Worm (Caenorhabditis elegans): ENCODE data around the gene abcf-1.

abcf-1 gene

ce11 chrV:12796908-12797490, 33.8 kb upstream of the abcf-1 start:
- TF ChIP-seq madf-3 (GFP tag; IDR thresholded peaks at IDR 0.05) (no peak), cebp-2 (GFP tag; IDR thresholded peaks at IDR 0.05) (no peak), B0261.1 (tag; optimal IDR thresholded peaks at IDR 0.05) (no peak), attf-3 (GFP tag; conservative IDR thresholded peaks at IDR 0.05) (no peak), ceh-58 (GFP tag; IDR thresholded peaks at IDR 0.05) (no peak), T26A5.8 (tag; optimal IDR thresholded peaks at IDR 0.05) (no peak), snpc-1.1 (tag; optimal IDR thresholded peaks at IDR 0.05; ENCODE audit: insufficient read depth) (no peak), gei-17 (GFP tag; optimal IDR thresholded peaks at IDR 0.05) (no peak), hsf-1 (GFP tag; IDR thresholded peaks at IDR 0.05) (no peak), sdz-38 (tag; optimal IDR thresholded peaks at IDR 0.05) (no peak), efl-1 (GFP tag; optimal IDR thresholded peaks at IDR 0.05) (no peak), atf-7 (tag; optimal IDR thresholded peaks at IDR 0.05) (peak; percentile 33), nhr-120 (GFP tag; IDR thresholded peaks at IDR 0.05) (no peak), K11D2.4 (GFP tag; IDR thresholded peaks at IDR 0.05) (no peak), Y79H2A.3 (GFP tag; conservative IDR thresholded peaks at IDR 0.05) (no peak), Y56A3A.18 (GFP tag; IDR thresholded peaks at IDR 0.05) (no peak), tbx-9 (tag; optimal IDR thresholded peaks at IDR 0.05; ENCODE audit: borderline replicate concordance) (no peak), ZK185.1 (tag; optimal IDR thresholded peaks at IDR 0.05; ENCODE audit: poor library complexity, severe bottlenecking) (no peak), let-607 (tag; optimal IDR thresholded peaks at IDR 0.05) (peak; percentile 62 to 80), ama-1 (optimal IDR thresholded peaks at IDR 0.05) (no peak), ama-1 (GFP tag; optimal IDR thresholded peaks at IDR 0.05) (no peak), nhr-80 (tag; optimal IDR thresholded peaks at IDR 0.05) (peak; percentile 86), nfya-2 (GFP tag; IDR thresholded peaks at IDR 0.05) (no peak), Y67H2A.10 (GFP tag; conservative IDR thresholded peaks at IDR 0.05) (no peak), F39B2.1 (GFP tag; IDR thresholded peaks at IDR 0.05) (no peak), B0019.2 (GFP tag; conservative IDR thresholded peaks at IDR 0.05) (no peak)

DNA sequence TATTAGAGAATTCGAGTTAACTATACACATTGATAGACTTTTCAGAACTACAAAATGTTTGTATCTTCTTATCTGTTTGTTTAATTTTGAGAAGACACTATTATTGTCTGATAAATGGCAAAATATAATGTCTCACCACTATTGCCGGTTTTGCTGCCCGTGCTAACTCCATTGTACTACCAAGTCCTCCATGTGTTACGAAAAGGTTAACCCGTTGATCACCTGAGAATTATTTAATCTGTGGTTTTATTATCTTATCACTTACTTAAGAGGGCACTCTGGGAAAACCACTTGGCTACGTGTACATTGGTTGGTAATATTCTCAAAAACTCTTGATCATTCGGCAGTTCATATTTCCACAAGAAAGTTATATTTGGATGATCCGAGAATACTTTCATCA, 32.8 kb upstream of the abcf-1 start:
- no peak for TF ChIP-seq nfyb-1 (GFP tag; IDR thresholded peaks at IDR 0.05)
- no peak for TF ChIP-seq akir-1 (GFP tag; optimal IDR thresholded peaks at IDR 0.05)
- TF ChIP-seq hmg-20 (GFP tag; IDR thresholded peaks at IDR 0.05) = no peak
- TF ChIP-seq B0019.2 (GFP tag; conservative IDR thresholded peaks at IDR 0.05) = no peak
- TF ChIP-seq lin-26 (GFP tag; IDR thresholded peaks at IDR 0.05) = no peak

- TF ChIP-seq nhr-80 (tag; optimal IDR thresholded peaks at IDR 0.05) = peak; percentile 62
- TF ChIP-seq K12H6.12 (tag; optimal IDR thresholded peaks at IDR 0.05) = no peak
- no peak for TF ChIP-seq sea-2 (GFP tag; IDR thresholded peaks at IDR 0.05)
- no peak for TF ChIP-seq cebp-1 (GFP tag; IDR thresholded peaks at IDR 0.05)
- no peak for TF ChIP-seq cebp-1 (tag; optimal IDR thresholded peaks at IDR 0.05)
These were observed 32.0 kb upstream of the abcf-1 start, which contains the start of gene ugt-4 for ce11 chrV:12795196-12795595. TSS of gene ugt-4 (minus strand) at chrV:12795336.

ce11 chrV:12792752-12793151, 29.6 kb upstream of the abcf-1 start, which contains the start of gene ugt-5:
TSS of gene ugt-5 (minus strand) at chrV:12792965.
- TF ChIP-seq nhr-179 (tag; optimal IDR thresholded peaks at IDR 0.05) (no peak), nhr-80 (tag; optimal IDR thresholded peaks at IDR 0.05) (peak; percentile 22)
